Fruit fly (Drosophila melanogaster): ENCODE data around the gene Cyp12c1.

DNA sequence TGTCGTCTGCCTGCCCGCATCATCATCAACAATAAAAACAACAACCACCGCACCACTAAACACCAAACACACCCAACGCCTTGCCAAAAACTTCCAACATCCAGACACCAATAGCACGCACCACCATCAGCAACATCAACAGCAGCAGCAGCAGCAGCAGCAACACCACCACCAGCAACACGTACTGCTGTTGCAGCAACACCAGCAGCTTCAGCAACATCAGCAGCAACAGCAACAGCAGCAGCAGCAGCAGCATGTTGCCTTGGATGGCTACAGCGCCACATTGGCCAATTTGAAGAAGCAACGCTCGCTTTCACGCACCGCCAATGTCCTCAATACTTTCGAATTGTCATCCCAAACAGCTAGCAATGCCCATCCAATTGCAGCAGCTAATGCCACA lies 20.5 kb downstream of the Cyp12c1 start:
- TF ChIP-seq CG7101 (tag; optimal IDR thresholded peaks at IDR 0.05) (no peak), cic (GFP tag; optimal IDR thresholded peaks at IDR 0.05) (no peak), CG14711 (tag; optimal IDR thresholded peaks at IDR 0.05) (no peak), CG1620 (GFP tag; optimal IDR thresholded peaks at IDR 0.05) (no peak), pad (GFP tag; optimal IDR thresholded peaks at IDR 0.05) (no peak), CG5204 (GFP tag; optimal IDR thresholded peaks at IDR 0.05) (no peak), kay (GFP tag; ENCODE audit: borderline replicate concordance) (no peak), Clk (GFP tag; optimal IDR thresholded peaks at IDR 0.05) (no peak), ovo (GFP tag; optimal IDR thresholded peaks at IDR 0.05) (no peak), Crg-1 (GFP tag; optimal IDR thresholded peaks at IDR 0.05) (no peak), CG12768 (GFP tag; optimal IDR thresholded peaks at IDR 0.05) (no peak), Mnt (GFP tag; optimal IDR thresholded peaks at IDR 0.05) (no peak)
